Fruit fly (Drosophila melanogaster) whole organism, embryonic: ENCODE results near the gene IntS10.

Source experiments
- B-H2 ChIP-seq: fragments of 200-800 bp; sonication (Bioruptor generic); optimal IDR thresholded peaks from 2 replicates; lab custom pipeline; 2018; ENCODE audit warnings: missing biosample characterization, mild to moderate bottlenecking, missing genetic modification characterization
- Bgb ChIP-seq: fragments of 200-800 bp; sonication (Bioruptor generic); IDR thresholded peaks from 2 replicates; pipeline ENCODE4 v1.3.6; 2022; ENCODE audit warnings: missing biosample characterization, missing genetic modification characterization; ENCODE audit not compliant: partially characterized antibody
- CG10209 ChIP-seq: fragments of 200-800 bp; sonication (Bioruptor generic); optimal IDR thresholded peaks from 3 replicates; lab custom pipeline; 2017; ENCODE audit warnings: missing biosample characterization, mild to moderate bottlenecking, missing genetic modification characterization, missing genetic modification reagents
- CG11560 ChIP-seq: fragments of 200-800 bp; sonication (Bioruptor generic); IDR thresholded peaks from 3 replicates; pipeline ENCODE4 v1.3.6; 2022; ENCODE audit warnings: missing biosample characterization, missing genetic modification characterization
- CG1233 ChIP-seq: fragments of 200-800 bp; sonication (Bioruptor generic); optimal IDR thresholded peaks from 4 replicates; lab custom pipeline; 2018; ENCODE audit warnings: missing biosample characterization, mild to moderate bottlenecking, missing genetic modification characterization
- CG13775 ChIP-seq: fragments of 200-800 bp; sonication (Bioruptor generic); optimal IDR thresholded peaks from 3 replicates; lab custom pipeline; 2017; ENCODE audit warnings: missing biosample characterization, mild to moderate bottlenecking, missing genetic modification characterization
- CG14050 ChIP-seq: fragments of 200-800 bp; sonication (Bioruptor generic); IDR thresholded peaks from 3 replicates; pipeline ENCODE4 v1.3.6; 2022; ENCODE audit warnings: missing biosample characterization, missing genetic modification characterization
- CG14667 ChIP-seq: fragments of 200-800 bp; sonication (Bioruptor generic); IDR thresholded peaks from 2 replicates; pipeline ENCODE4 v1.3.6; 2022; ENCODE audit warnings: missing biosample characterization, missing genetic modification characterization
- CG16863 ChIP-seq: fragments of 200-800 bp; sonication (Bioruptor generic); optimal IDR thresholded peaks from 3 replicates; lab custom pipeline; 2016; ENCODE audit warnings: missing biosample characterization, missing genetic modification characterization
- CG18476 ChIP-seq: fragments of 200-800 bp; sonication (Bioruptor generic); optimal IDR thresholded peaks from 2 replicates; lab custom pipeline; 2016; ENCODE audit warnings: missing biosample characterization, mild to moderate bottlenecking, missing genetic modification characterization
- CG18599 ChIP-seq: fragments of 200-800 bp; sonication (Bioruptor generic); optimal IDR thresholded peaks from 3 replicates; lab custom pipeline; 2017; ENCODE audit warnings: missing biosample characterization, missing genetic modification characterization, mild to moderate bottlenecking, moderate library complexity, missing genetic modification reagents
- CG2199 ChIP-seq: fragments of 200-800 bp; sonication (Bioruptor generic); IDR thresholded peaks from 3 replicates; pipeline ENCODE4 v1.3.6; 2022; ENCODE audit warnings: missing biosample characterization, missing genetic modification characterization
- CG2712 ChIP-seq: fragments of 200-800 bp; optimal IDR thresholded peaks from 3 replicates; lab custom pipeline; 2019; ENCODE audit warnings: missing biosample characterization, mild to moderate bottlenecking, missing genetic modification characterization, moderate library complexity
- CG31441 ChIP-seq: fragments of 200-800 bp; sonication (Bioruptor generic); IDR thresholded peaks from 2 replicates; pipeline ENCODE4 v1.3.6; 2022; ENCODE audit warnings: missing biosample characterization, missing genetic modification characterization
- CG32767 ChIP-seq: fragments of 200-800 bp; sonication (Bioruptor generic); IDR thresholded peaks from 2 replicates; pipeline ENCODE4 v1.3.6; 2022; ENCODE audit warnings: missing biosample characterization, missing genetic modification characterization
- CG3407 ChIP-seq: fragments of 200-800 bp; sonication (Bioruptor generic); optimal IDR thresholded peaks from 2 replicates; lab custom pipeline; 2018; ENCODE audit warnings: missing biosample characterization, mild to moderate bottlenecking, missing genetic modification characterization
- CG34224 ChIP-seq: fragments of 200-800 bp; sonication (Bioruptor generic); IDR thresholded peaks from 3 replicates; pipeline ENCODE4 v1.3.6; 2022; ENCODE audit warnings: missing biosample characterization, missing genetic modification characterization; ENCODE audit not compliant: partially characterized antibody
- CG34376 ChIP-seq: fragments of 200-800 bp; sonication (Bioruptor generic); optimal IDR thresholded peaks from 2 replicates; lab custom pipeline; 2018; ENCODE audit warnings: missing biosample characterization, mild to moderate bottlenecking, missing genetic modification characterization
- CG4424 ChIP-seq: fragments of 200-800 bp; sonication (Bioruptor generic); optimal IDR thresholded peaks from 3 replicates; lab custom pipeline; 2016; ENCODE audit warnings: missing biosample characterization, missing genetic modification characterization
- CG4820 ChIP-seq: fragments of 200-800 bp; sonication (Bioruptor generic); optimal IDR thresholded peaks from 3 replicates; lab custom pipeline; 2016; ENCODE audit warnings: missing biosample characterization, missing genetic modification characterization
- CG7786 ChIP-seq: fragments of 200-800 bp; sonication (Bioruptor generic); optimal IDR thresholded peaks from 2 replicates; lab custom pipeline; 2016; ENCODE audit warnings: missing biosample characterization, missing genetic modification characterization
- CG7928 ChIP-seq: fragments of 200-800 bp; sonication (Bioruptor generic); optimal IDR thresholded peaks from 2 replicates; lab custom pipeline; 2017; ENCODE audit warnings: missing biosample characterization, mild to moderate bottlenecking, missing genetic modification characterization
- CG8388 ChIP-seq: fragments of 200-800 bp; sonication (Bioruptor generic); optimal IDR thresholded peaks from 2 replicates; lab custom pipeline; 2019; ENCODE audit warnings: missing biosample characterization, mild to moderate bottlenecking, missing genetic modification characterization, moderate library complexity
- CG9609 ChIP-seq: fragments of 200-800 bp; sonication (Bioruptor generic); optimal IDR thresholded peaks from 3 replicates; lab custom pipeline; 2016; ENCODE audit warnings: missing biosample characterization, missing genetic modification characterization
- CTCF ChIP-seq: fragments of 200-800 bp; sonication (Bioruptor generic); optimal IDR thresholded peaks from 2 replicates; lab custom pipeline; 2017; ENCODE audit warnings: missing biosample characterization, mild to moderate bottlenecking, missing genetic modification characterization, moderate library complexity
- Camta ChIP-seq: fragments of 200-800 bp; sonication (Bioruptor generic); optimal IDR thresholded peaks from 2 replicates; lab custom pipeline; 2016; ENCODE audit warnings: missing biosample characterization, missing genetic modification characterization
- D19A ChIP-seq: fragments of 200-800 bp; optimal IDR thresholded peaks from 3 replicates; lab custom pipeline; 2019; ENCODE audit warnings: missing biosample characterization, mild to moderate bottlenecking, missing genetic modification characterization, moderate library complexity
- Deaf1 ChIP-seq: fragments of 200-800 bp; optimal IDR thresholded peaks from 3 replicates; lab custom pipeline; 2019; ENCODE audit warnings: missing biosample characterization, mild to moderate bottlenecking, missing genetic modification characterization, moderate library complexity
- Dref ChIP-seq: fragments of 200-800 bp; sonication (Bioruptor generic); IDR thresholded peaks from 2 replicates; pipeline ENCODE4 v1.3.6; 2022; ENCODE audit warnings: missing biosample characterization, missing genetic modification characterization
- H15 ChIP-seq: fragments of 200-800 bp; sonication (Bioruptor generic); IDR thresholded peaks from 3 replicates; pipeline ENCODE4 v1.3.6; 2022; ENCODE audit warnings: missing biosample characterization, missing genetic modification characterization
- HLHmδ ChIP-seq: fragments of 200-800 bp; sonication (Bioruptor generic); optimal IDR thresholded peaks from 2 replicates; lab custom pipeline; 2018; ENCODE audit warnings: missing biosample characterization, mild to moderate bottlenecking, missing genetic modification characterization, moderate library complexity
- Mad ChIP-seq: fragments of 200-800 bp; sonication (Bioruptor generic); optimal IDR thresholded peaks from 2 replicates; lab custom pipeline; 2016; ENCODE audit warnings: missing biosample characterization, missing genetic modification characterization
- Optix ChIP-seq: fragments of 200-800 bp; sonication (Bioruptor generic); IDR thresholded peaks from 3 replicates; pipeline ENCODE4 v1.3.6; 2022; ENCODE audit warnings: missing biosample characterization, missing genetic modification characterization
- ab ChIP-seq: fragments of 200-800 bp; sonication (Bioruptor generic); optimal IDR thresholded peaks from 2 replicates; lab custom pipeline; 2016; ENCODE audit warnings: missing biosample characterization, missing genetic modification characterization
- abd-A ChIP-seq: fragments of 200-800 bp; sonication (Bioruptor generic); optimal IDR thresholded peaks from 3 replicates; lab custom pipeline; 2019; ENCODE audit warnings: missing biosample characterization, mild to moderate bottlenecking, missing genetic modification characterization, moderate library complexity
- aop ChIP-seq: fragments of 200-800 bp; sonication (Bioruptor generic); IDR thresholded peaks from 2 replicates; pipeline ENCODE4 v1.3.6; 2022; ENCODE audit warnings: missing biosample characterization, missing genetic modification characterization
- az2 ChIP-seq: fragments of 200-800 bp; sonication (Bioruptor generic); optimal IDR thresholded peaks from 3 replicates; lab custom pipeline; 2016; ENCODE audit warnings: missing biosample characterization, missing genetic modification characterization
- btn ChIP-seq: fragments of 200-800 bp; sonication (Bioruptor generic); optimal IDR thresholded peaks from 2 replicates; lab custom pipeline; 2016; ENCODE audit warnings: missing biosample characterization, missing genetic modification characterization
- dm ChIP-seq: fragments of 200-800 bp; sonication (Bioruptor generic); optimal IDR thresholded peaks from 3 replicates; lab custom pipeline; 2016; ENCODE audit warnings: missing biosample characterization, missing genetic modification characterization
- en ChIP-seq: fragments of 200-800 bp; sonication (Bioruptor generic); optimal IDR thresholded peaks from 2 replicates; lab custom pipeline; 2016; ENCODE audit warnings: missing biosample characterization, missing genetic modification characterization
- gem ChIP-seq: fragments of 200-800 bp; sonication (Bioruptor generic); optimal IDR thresholded peaks from 2 replicates; lab custom pipeline; 2019; ENCODE audit warnings: missing biosample characterization, mild to moderate bottlenecking, missing genetic modification characterization, moderate library complexity
- gsb-n ChIP-seq: fragments of 200-800 bp; sonication (Bioruptor generic); optimal IDR thresholded peaks from 3 replicates; lab custom pipeline; 2018; ENCODE audit warnings: missing biosample characterization, mild to moderate bottlenecking, missing genetic modification characterization
- h ChIP-seq: fragments of >200 bp; optimal IDR thresholded peaks from 2 replicates; lab custom pipeline; 2017
- ham ChIP-seq: fragments of 200-800 bp; sonication (Bioruptor generic); IDR thresholded peaks from 2 replicates; pipeline ENCODE4 v1.3.6; 2022; ENCODE audit warnings: missing biosample characterization, missing genetic modification characterization
- hbn ChIP-seq: fragments of 200-800 bp; sonication (Bioruptor generic); IDR thresholded peaks from 2 replicates; pipeline ENCODE4 v1.3.6; 2022; ENCODE audit warnings: missing biosample characterization, missing genetic modification characterization; ENCODE audit not compliant: partially characterized antibody
- jumu ChIP-seq: fragments of 200-800 bp; sonication (Bioruptor generic); optimal IDR thresholded peaks from 3 replicates; lab custom pipeline; 2016; ENCODE audit warnings: missing biosample characterization, missing genetic modification characterization
- pan ChIP-seq, 4 experiments: fragments of >200 bp in 3 of 4; fragments of 200-800 bp in 1 of 4; sonication (Bioruptor generic) in 1 of 4; optimal IDR thresholded peaks in 3 of 4; IDR thresholded peaks in 1 of 4; 2 replicates each; pipeline versions ENCODE4 v1.3.6 to Lab custom; 2017 to 2022; ENCODE audit warnings: missing biosample characterization in 2 of 4, missing genetic modification characterization in 2 of 4, mixed read lengths in 1 of 4
- run ChIP-seq: fragments of 200-800 bp; sonication (Bioruptor generic); optimal IDR thresholded peaks from 3 replicates; lab custom pipeline; 2018; ENCODE audit warnings: missing biosample characterization, mild to moderate bottlenecking, missing genetic modification characterization
- tap ChIP-seq: fragments of 200-800 bp; optimal IDR thresholded peaks from 3 replicates; lab custom pipeline; 2019; ENCODE audit warnings: missing biosample characterization, mild to moderate bottlenecking, missing genetic modification characterization, moderate library complexity
- tup ChIP-seq: fragments of 200-800 bp; sonication (Bioruptor generic); optimal IDR thresholded peaks from 2 replicates; lab custom pipeline; 2016; ENCODE audit warnings: missing biosample characterization, mild to moderate bottlenecking, missing genetic modification characterization, moderate library complexity
- vvl ChIP-seq: fragments of 200-800 bp; sonication (Bioruptor generic); IDR thresholded peaks from 2 replicates; pipeline ENCODE4 v1.3.6; 2022; ENCODE audit warnings: missing biosample characterization, missing genetic modification characterization

IntS10 gene

DNA sequence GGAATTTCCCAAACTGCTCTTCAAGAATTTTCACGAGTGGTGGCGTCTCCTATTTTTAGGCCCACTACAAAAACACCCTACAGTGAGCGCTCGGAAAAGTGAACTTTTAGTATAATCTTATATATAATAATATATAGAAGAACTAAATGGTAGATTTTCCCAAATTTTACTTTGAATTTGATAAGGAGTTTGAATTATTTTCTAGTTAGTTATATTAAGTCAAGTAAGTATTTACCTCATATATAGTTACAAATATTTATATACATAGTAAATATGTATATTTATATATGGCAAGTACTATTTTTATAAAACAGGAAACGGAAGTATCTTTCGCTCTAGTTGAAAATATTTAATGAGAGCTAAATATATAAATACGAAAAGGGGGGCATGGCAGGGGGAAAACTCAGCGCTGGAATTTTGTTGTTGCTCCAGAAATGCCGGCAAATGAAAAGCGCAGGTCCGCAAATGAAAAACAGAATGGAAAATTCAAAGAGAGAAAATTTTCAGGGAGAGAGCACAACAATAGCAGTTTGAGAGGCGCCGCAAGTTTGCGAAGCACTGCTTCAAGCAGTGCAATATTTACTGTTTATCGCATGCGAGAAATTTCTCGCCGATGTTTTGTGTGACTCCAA is 17.6 kb upstream of the IntS10 start (continued):
- TF ChIP-seq CG11560 (tag; lab: Robert Waterston, UW) (no peak), CG14050 (GFP tag; lab: Robert Waterston, UW) (no peak), az2 (GFP tag; lab: Kevin White, UChicago) (no peak), gsb-n (tag; lab: Kevin White, UChicago) (peak; percentile 51), CTCF (no peak), CG8388 (GFP tag; lab: Kevin White, UChicago) (peak; percentile 42), Bgb (GFP tag; lab: Robert Waterston, UW) (peak; percentile 84), H15 (GFP tag; lab: Robert Waterston, UW) (peak; percentile 52; the same call in 2 of the 3 replicates), aop (peak; percentile 77; the same call in 1 of the 2 replicates), ab (GFP tag; lab: Kevin White, UChicago) (no peak), CG18476 (GFP tag; lab: Kevin White, UChicago) (no peak), CG10209 (GFP tag; lab: Kevin White, UChicago) (no peak), D19A (tag; lab: Kevin White, UChicago) (peak; percentile 70), CG4424 (no peak), hbn (GFP tag; lab: Robert Waterston, UW) (peak; percentile 22; the same call in 1 of the 2 replicates), CG1233 (GFP tag; lab: Kevin White, UChicago) (no peak), CG31441 (peak; percentile 67), en (GFP tag; lab: Kevin White, UChicago) (no peak), run (tag; lab: Kevin White, UChicago) (no peak), Camta (GFP tag; lab: Kevin White, UChicago) (no peak), h (lab: Kevin White, UChicago) (no peak), CG14667 (GFP tag; lab: Robert Waterston, UW) (no peak), Dref (GFP tag; lab: Robert Waterston, UW) (no peak), CG34376 (GFP tag; lab: Kevin White, UChicago) (no peak), B-H2 (peak; percentile 3), btn (GFP tag; lab: Kevin White, UChicago) (no peak), CG3407 (GFP tag; lab: Kevin White, UChicago) (peak; percentile 38), HLHmδ (no peak), CG13775 (GFP tag; lab: Kevin White, UChicago) (peak; percentile 16), pan (optimal IDR thresholded peaks at IDR 0.05; lab: Kevin White, UChicago) (no peak), pan (GFP tag; optimal IDR thresholded peaks at IDR 0.05 in 1 of 2, IDR thresholded peaks at IDR 0.05 in 1 of 2) (peak in 1 of 2 experiments; percentile 22), vvl (GFP tag; lab: Robert Waterston, UW) (peak; percentile 23; the same call in 1 of the 2 replicates), CG34224 (peak; percentile 66), CG16863 (no peak), Mad (no peak), CG2199 (GFP tag; lab: Robert Waterston, UW) (peak; percentile 94), abd-A (tag; lab: Kevin White, UChicago) (peak; percentile 4), CG4820 (GFP tag; lab: Kevin White, UChicago) (no peak), dm (no peak), jumu (no peak), CG7786 (no peak), Optix (GFP tag; lab: Robert Waterston, UW) (no peak; the same call in 2 of the 3 replicates), CG18599 (GFP tag; lab: Kevin White, UChicago) (peak; percentile 37), Deaf1 (tag; lab: Kevin White, UChicago) (peak; percentile 7), CG2712 (tag; lab: Kevin White, UChicago) (peak; percentile 70), tup (no peak), CG32767 (GFP tag; lab: Robert Waterston, UW) (no peak), CG9609 (GFP tag; lab: Kevin White, UChicago) (no peak), ham (GFP tag; lab: Robert Waterston, UW) (no peak), gem (peak; percentile 70), CG7928 (GFP tag; lab: Kevin White, UChicago) (no peak), tap (tag; lab: Kevin White, UChicago) (peak; percentile 27)
